Worm (Caenorhabditis elegans): ENCODE results near the gene C45B2.1.
A peak's percentile ranks its signal among the peaks of the same experiment; 100 is the strongest.

The C45B2.1 gene

ce11 chrX:6115502-6115901 is 29.6 kb downstream of the C45B2.1 start, which contains the start of gene C15H9.3:
Gene C15H9.3 (plus strand): TSS chrX:6115802.
- TF ChIP-seq bed-3 (GFP tag; optimal IDR thresholded peaks at IDR 0.05) (no peak), hlh-1 (tag; optimal IDR thresholded peaks at IDR 0.05) (no peak), lin-13 (tag; optimal IDR thresholded peaks at IDR 0.05) (no peak), mep-1 (tag; optimal IDR thresholded peaks at IDR 0.05) (no peak), blmp-1 (tag; optimal IDR thresholded peaks at IDR 0.05) (no peak), ceh-39 (tag; optimal IDR thresholded peaks at IDR 0.05) (no peak), unc-120 (tag; optimal IDR thresholded peaks at IDR 0.05; ENCODE audit: poor library complexity, severe bottlenecking) (no peak), ceh-43 (GFP tag; optimal IDR thresholded peaks at IDR 0.05) (no peak), sptf-1 (tag; optimal IDR thresholded peaks at IDR 0.05) (no peak), cnd-1 (tag; optimal IDR thresholded peaks at IDR 0.05) (no peak), zip-8 (tag; optimal IDR thresholded peaks at IDR 0.05) (no peak), nhr-12 (tag; optimal IDR thresholded peaks at IDR 0.05) (no peak), nhr-237 (tag; optimal IDR thresholded peaks at IDR 0.05) (no peak)

DNA sequence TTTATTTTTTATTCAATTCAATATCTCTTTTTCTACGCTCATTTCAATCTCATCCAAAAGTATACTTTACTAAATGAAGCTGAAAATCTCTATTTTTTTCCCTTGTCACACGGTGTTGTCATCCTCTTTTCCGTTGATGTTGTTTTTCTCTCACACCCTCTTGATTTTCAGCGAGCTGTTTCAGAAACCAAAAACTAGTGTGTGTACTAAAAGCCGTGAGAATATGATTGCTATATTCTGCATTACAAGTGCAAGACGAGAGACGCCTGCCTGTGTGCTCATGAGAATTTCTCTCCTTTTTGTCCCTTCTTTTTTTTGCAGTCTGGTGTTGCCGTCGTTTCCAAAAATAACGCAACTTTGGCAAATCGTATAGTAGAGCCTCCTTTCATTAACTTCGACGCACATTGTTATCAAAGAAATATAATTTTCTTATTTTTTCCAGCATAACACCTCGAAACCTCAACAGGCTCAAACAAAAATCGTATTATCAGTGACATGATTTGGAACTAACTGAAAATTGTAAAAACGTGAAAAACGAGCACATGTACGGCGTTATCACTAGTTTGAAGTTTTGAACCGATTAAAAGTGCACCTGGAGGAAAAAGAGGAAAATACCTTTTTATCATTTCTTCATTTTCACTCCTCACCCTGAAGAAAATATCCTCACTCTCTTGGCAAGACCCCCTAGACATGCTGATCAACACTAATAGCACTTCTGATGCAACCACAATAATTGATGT is 32.3 kb downstream of the C45B2.1 start, which contains the start of gene C15H9.2:
Gene C15H9.2 (plus strand): TSS at position 441 of the 740 bp plus-strand sequence.
- TF ChIP-seq cnd-1 (tag; optimal IDR thresholded peaks at IDR 0.05) = no peak
- no peak for TF ChIP-seq zip-8 (tag; optimal IDR thresholded peaks at IDR 0.05)
- TF ChIP-seq lsy-2 (tag; optimal IDR thresholded peaks at IDR 0.05) = no peak
- no peak for TF ChIP-seq ham-2 (GFP tag; optimal IDR thresholded peaks at IDR 0.05)
- TF ChIP-seq blmp-1 (tag; optimal IDR thresholded peaks at IDR 0.05) = no peak
- TF ChIP-seq nhr-76 (tag; optimal IDR thresholded peaks at IDR 0.05) = no peak
- TF ChIP-seq mab-5 (tag; optimal IDR thresholded peaks at IDR 0.05) = no peak
- TF ChIP-seq nhr-2 (tag; optimal IDR thresholded peaks at IDR 0.05) = no peak
- TF ChIP-seq drap-1 (GFP tag; optimal IDR thresholded peaks at IDR 0.05) = no peak
- TF ChIP-seq lin-13 (tag; optimal IDR thresholded peaks at IDR 0.05) = no peak
- no peak for TF ChIP-seq unc-120 (tag; optimal IDR thresholded peaks at IDR 0.05; ENCODE audit: poor library complexity, severe bottlenecking)
- TF ChIP-seq M03D4.4 (tag; optimal IDR thresholded peaks at IDR 0.05) = no peak
- no peak for TF ChIP-seq hlh-1 (tag; optimal IDR thresholded peaks at IDR 0.05)
- TF ChIP-seq nhr-28 (tag; optimal IDR thresholded peaks at IDR 0.05) = no peak
- TF ChIP-seq nhr-12 (tag; optimal IDR thresholded peaks at IDR 0.05) = no peak
- TF ChIP-seq nhr-237 (tag; optimal IDR thresholded peaks at IDR 0.05) = no peak
- no peak for TF ChIP-seq tbx-8 (GFP tag; optimal IDR thresholded peaks at IDR 0.05)
- TF ChIP-seq sem-2 (GFP tag; optimal IDR thresholded peaks at IDR 0.05) = no peak

DNA sequence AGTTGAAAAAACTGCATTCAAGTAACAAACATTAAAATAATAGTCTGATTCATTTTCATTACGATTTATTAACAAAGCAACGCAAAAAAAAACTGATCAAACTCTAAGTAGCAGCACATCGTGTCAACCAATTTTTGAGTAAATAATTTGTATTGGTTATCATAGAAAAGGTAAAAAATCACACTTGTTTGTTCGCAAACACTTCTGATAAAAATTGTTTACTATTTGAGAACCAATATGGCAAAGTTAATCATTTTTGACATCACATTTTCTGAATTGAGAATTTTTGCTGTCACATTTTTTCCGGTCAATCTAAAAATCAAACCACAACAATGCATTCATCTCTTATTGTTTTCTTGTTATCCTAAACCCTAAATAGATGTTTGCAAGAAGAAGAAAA is 35.4 kb downstream of the C45B2.1 start:
- TF ChIP-seq lin-13 (tag; optimal IDR thresholded peaks at IDR 0.05) (no peak), lsy-2 (tag; optimal IDR thresholded peaks at IDR 0.05) (no peak), nhr-12 (tag; optimal IDR thresholded peaks at IDR 0.05) (no peak), sptf-1 (tag; optimal IDR thresholded peaks at IDR 0.05) (no peak)

DNA sequence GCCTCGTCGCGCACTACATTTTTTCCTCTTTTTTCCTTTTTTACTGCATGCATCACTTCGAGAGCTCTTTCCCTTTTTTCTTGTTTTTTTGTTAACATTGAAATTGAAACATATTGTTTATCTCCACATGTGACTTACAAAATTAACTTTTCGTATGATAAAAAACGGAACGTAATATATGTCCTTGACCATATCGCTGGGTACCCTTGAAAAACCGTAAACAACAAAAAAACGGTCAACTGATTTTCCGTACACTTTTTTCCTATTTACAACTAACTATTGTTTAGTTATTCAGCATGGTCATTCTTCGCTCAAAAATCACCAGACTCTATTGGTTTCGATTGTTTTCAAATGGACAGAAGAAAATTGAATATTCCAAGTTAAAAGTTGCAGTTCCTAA is 36.1 kb downstream of the C45B2.1 start, which contains the start of gene nnt-1:
Gene nnt-1 (plus strand): TSS at position 286 of the 400 bp plus-strand sequence.
- TF ChIP-seq lin-32 (GFP tag; optimal IDR thresholded peaks at IDR 0.05) (no peak), ham-2 (GFP tag; optimal IDR thresholded peaks at IDR 0.05) (no peak), elt-1 (tag; optimal IDR thresholded peaks at IDR 0.05; ENCODE audit: borderline replicate concordance, insufficient read depth) (no peak), ceh-43 (GFP tag; optimal IDR thresholded peaks at IDR 0.05) (no peak), elt-3 (tag; optimal IDR thresholded peaks at IDR 0.05) (no peak), unc-62 (GFP tag; optimal IDR thresholded peaks at IDR 0.05) (no peak), sptf-1 (tag; optimal IDR thresholded peaks at IDR 0.05) (no peak), zip-8 (tag; optimal IDR thresholded peaks at IDR 0.05) (no peak), nhr-12 (tag; optimal IDR thresholded peaks at IDR 0.05) (no peak), nhr-28 (tag; optimal IDR thresholded peaks at IDR 0.05) (no peak), bed-3 (GFP tag; optimal IDR thresholded peaks at IDR 0.05) (no peak), unc-39 (tag; optimal IDR thresholded peaks at IDR 0.05) (no peak), nhr-76 (tag; optimal IDR thresholded peaks at IDR 0.05) (no peak), nhr-2 (tag; optimal IDR thresholded peaks at IDR 0.05) (no peak), mep-1 (tag; optimal IDR thresholded peaks at IDR 0.05) (no peak), blmp-1 (tag; optimal IDR thresholded peaks at IDR 0.05) (no peak)

- TF ChIP-seq nhr-237 (tag; optimal IDR thresholded peaks at IDR 0.05) = no peak
- TF ChIP-seq ces-1 (GFP tag; optimal IDR thresholded peaks at IDR 0.05) = peak; percentile 75
- TF ChIP-seq unc-120 (tag; optimal IDR thresholded peaks at IDR 0.05; ENCODE audit: poor library complexity, severe bottlenecking) = peak; percentile 77
- no peak for TF ChIP-seq mab-5 (tag; optimal IDR thresholded peaks at IDR 0.05)
- TF ChIP-seq unc-62 (GFP tag; optimal IDR thresholded peaks at IDR 0.05) = peak; percentile 54
- peak; percentile 36 for TF ChIP-seq hlh-1 (tag; optimal IDR thresholded peaks at IDR 0.05)
- TF ChIP-seq drap-1 (GFP tag; optimal IDR thresholded peaks at IDR 0.05) = no peak
- TF ChIP-seq lsy-2 (tag; optimal IDR thresholded peaks at IDR 0.05) = no peak
Observed at ce11 chrX:6128225-6128686, 42.3 kb downstream of the C45B2.1 start, which contains the start of gene C15H9.9. Gene C15H9.9 (minus strand): TSS chrX:6128275.
